Worm (Caenorhabditis elegans): ENCODE data around the gene kin-9.
A peak's percentile ranks its signal among the peaks of the same experiment; 100 is the strongest.

kin-9 gene

DNA sequence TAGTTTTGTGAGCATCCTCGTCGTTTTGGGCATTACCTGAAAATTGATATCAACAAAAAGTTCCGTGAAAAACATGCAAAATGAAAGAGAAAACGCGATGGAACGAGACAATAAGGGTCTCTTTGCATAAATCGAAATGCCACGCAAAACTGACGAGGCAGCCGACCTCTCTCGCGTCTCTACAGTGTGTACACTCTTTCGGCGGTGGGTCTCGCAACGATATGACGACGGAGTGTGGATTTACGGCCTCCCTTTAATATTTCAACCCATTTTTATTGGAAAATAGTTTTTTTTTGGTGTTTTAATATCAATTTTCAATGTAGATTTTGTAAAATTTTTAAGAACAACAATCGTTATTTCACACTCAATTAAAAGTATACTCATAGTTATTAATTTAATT, 10.4 kb upstream of the kin-9 start, which contains the start of gene tag-123 (continued):
- peak; percentile 36 to 45 (median 39) for TF ChIP-seq dpl-1 (GFP tag; optimal IDR thresholded peaks at IDR 0.05)
- TF ChIP-seq pqm-1 (tag; optimal IDR thresholded peaks at IDR 0.05) = no peak
- TF ChIP-seq unc-30 (tag; optimal IDR thresholded peaks at IDR 0.05) = no peak
- no peak for TF ChIP-seq ztf-11 (tag; optimal IDR thresholded peaks at IDR 0.05)
- TF ChIP-seq ets-5 (GFP tag; IDR thresholded peaks at IDR 0.05) = no peak
- TF ChIP-seq lin-35 (GFP tag; optimal IDR thresholded peaks at IDR 0.05) = peak; percentile 48 to 72
- no peak for TF ChIP-seq hlh-4 (tag; optimal IDR thresholded peaks at IDR 0.05)
- no peak for TF ChIP-seq nhr-237 (tag; optimal IDR thresholded peaks at IDR 0.05)
- no peak for TF ChIP-seq nhr-84 (tag; optimal IDR thresholded peaks at IDR 0.05)
- peak; percentile 63 for TF ChIP-seq mep-1 (tag; optimal IDR thresholded peaks at IDR 0.05)
- TF ChIP-seq ceh-63 (GFP tag; optimal IDR thresholded peaks at IDR 0.05) = no peak
- no peak for TF ChIP-seq skn-1 (tag; optimal IDR thresholded peaks at IDR 0.05)
- no peak for TF ChIP-seq egl-27 (tag; optimal IDR thresholded peaks at IDR 0.05)
- peak; percentile 74 for TF ChIP-seq nhr-85 (tag)
- no peak for TF ChIP-seq fos-1 (tag; optimal IDR thresholded peaks at IDR 0.05)
- peak in 1 of 6 experiments; percentile 16 for TF ChIP-seq elt-3 (tag; optimal IDR thresholded peaks at IDR 0.05)
- no peak for TF ChIP-seq fkh-10 (GFP tag; optimal IDR thresholded peaks at IDR 0.05)
- TF ChIP-seq nhr-90 (tag; optimal IDR thresholded peaks at IDR 0.05; ENCODE audit: poor library complexity) = peak; percentile 45
- peak in 2 of 3 experiments; percentile 26 to 70 for TF ChIP-seq ceh-82 (tag; optimal IDR thresholded peaks at IDR 0.05)
- TF ChIP-seq lir-3 (tag; optimal IDR thresholded peaks at IDR 0.05; ENCODE audit: poor library complexity) = no peak
- peak; percentile 33 for TF ChIP-seq unc-86 (tag; optimal IDR thresholded peaks at IDR 0.05)
- no peak for TF ChIP-seq Y116A8C.19 (tag; optimal IDR thresholded peaks at IDR 0.05; ENCODE audit: borderline replicate concordance)
- peak; percentile 37 for TF ChIP-seq lin-13 (GFP tag; optimal IDR thresholded peaks at IDR 0.05)
- peak; percentile 17 for TF ChIP-seq dsc-1 (tag; optimal IDR thresholded peaks at IDR 0.05)
- no peak for TF ChIP-seq lin-15B (tag; optimal IDR thresholded peaks at IDR 0.05)
- no peak for TF ChIP-seq ama-1 (optimal IDR thresholded peaks at IDR 0.05)
- no peak for TF ChIP-seq ces-1 (GFP tag; optimal IDR thresholded peaks at IDR 0.05)
- peak; percentile 45 to 77 for TF ChIP-seq lsy-2 (tag; optimal IDR thresholded peaks at IDR 0.05)
- peak in 1 of 2 experiments; percentile 44 for TF ChIP-seq mdl-1 (tag; optimal IDR thresholded peaks at IDR 0.05)
- TF ChIP-seq nhr-77 (tag; optimal IDR thresholded peaks at IDR 0.05) = no peak
- no peak for TF ChIP-seq sox-4 (tag; optimal IDR thresholded peaks at IDR 0.05)
- no peak for TF ChIP-seq aly-2 (tag; optimal IDR thresholded peaks at IDR 0.05)
- no peak for TF ChIP-seq elt-2 (tag; optimal IDR thresholded peaks at IDR 0.05)
- TF ChIP-seq swsn-7 (tag; optimal IDR thresholded peaks at IDR 0.05) = peak; percentile 54
- no peak for TF ChIP-seq mab-9 (GFP tag; IDR thresholded peaks at IDR 0.05)
- TF ChIP-seq egl-13 (tag; optimal IDR thresholded peaks at IDR 0.05) = no peak
- TF ChIP-seq ceh-90 (tag; optimal IDR thresholded peaks at IDR 0.05) = no peak
- no peak for TF ChIP-seq hpl-2 (GFP tag; optimal IDR thresholded peaks at IDR 0.05)
- no peak for TF ChIP-seq efl-3 (GFP tag; optimal IDR thresholded peaks at IDR 0.05)
- no peak for TF ChIP-seq unc-130 (tag; optimal IDR thresholded peaks at IDR 0.05)
- peak; percentile 28 for TF ChIP-seq fkh-8 (tag; optimal IDR thresholded peaks at IDR 0.05)
- no peak for TF ChIP-seq nhr-11 (tag; optimal IDR thresholded peaks at IDR 0.05)
- no peak for TF ChIP-seq irx-1 (tag; optimal IDR thresholded peaks at IDR 0.05)
- TF ChIP-seq pag-3 (tag; optimal IDR thresholded peaks at IDR 0.05; ENCODE audit: borderline replicate concordance, insufficient read depth) = no peak
- no peak for TF ChIP-seq sptf-1 (tag; optimal IDR thresholded peaks at IDR 0.05)
- TF ChIP-seq lin-39 (tag; optimal IDR thresholded peaks at IDR 0.05) = no peak
- no peak for TF ChIP-seq unc-62 (GFP tag; optimal IDR thresholded peaks at IDR 0.05)
- no peak for TF ChIP-seq jun-1 (tag; optimal IDR thresholded peaks at IDR 0.05)
- TF ChIP-seq isw-1 (GFP tag; IDR thresholded peaks at IDR 0.05) = peak; percentile 29
- no peak for TF ChIP-seq nhr-12 (tag; optimal IDR thresholded peaks at IDR 0.05)
- no peak for TF ChIP-seq sup-37 (GFP tag; optimal IDR thresholded peaks at IDR 0.05)
- no peak for TF ChIP-seq pax-3 (tag; optimal IDR thresholded peaks at IDR 0.05)
- peak; percentile 75 for TF ChIP-seq lin-14 (GFP tag; optimal IDR thresholded peaks at IDR 0.05)

Measured in whole organism, L1 larva.